Worm (Caenorhabditis elegans) whole organism, late embryonic: ENCODE measurements around the gene cup-14.

ENCODE experiments used
- ama-1 ChIP-seq: fragments of 150-350 bp; optimal IDR thresholded peaks from 2 replicates; lab custom pipeline; 2014
- ceh-6 ChIP-seq: fragments of 200-800 bp; sonication (Bioruptor generic); optimal IDR thresholded peaks from 2 replicates; lab custom pipeline; 2018; ENCODE audit warnings: mild to moderate bottlenecking, missing genetic modification characterization, missing compliant biosample characterization
- dmd-4 ChIP-seq: sonication (generic microtip); optimal IDR thresholded peaks from 2 replicates; lab custom pipeline; 2016; ENCODE audit warnings: borderline replicate concordance, missing genetic modification characterization, missing compliant biosample characterization
- fkh-10 ChIP-seq: fragments of 150-350 bp; optimal IDR thresholded peaks from 2 replicates; lab custom pipeline; 2014; ENCODE audit warnings: missing biosample characterization, missing genetic modification reagents, missing genetic modification characterization
- hlh-6 ChIP-seq: sonication (generic microtip); optimal IDR thresholded peaks from 2 replicates; lab custom pipeline; 2016; ENCODE audit warnings: missing genotype, missing genetic modification characterization, missing compliant biosample characterization
- sox-4 ChIP-seq: sonication (generic microtip); optimal IDR thresholded peaks from 2 replicates; lab custom pipeline; 2017; ENCODE audit warnings: mild to moderate bottlenecking, missing genetic modification characterization, inconsistent platforms, missing compliant biosample characterization

DNA sequence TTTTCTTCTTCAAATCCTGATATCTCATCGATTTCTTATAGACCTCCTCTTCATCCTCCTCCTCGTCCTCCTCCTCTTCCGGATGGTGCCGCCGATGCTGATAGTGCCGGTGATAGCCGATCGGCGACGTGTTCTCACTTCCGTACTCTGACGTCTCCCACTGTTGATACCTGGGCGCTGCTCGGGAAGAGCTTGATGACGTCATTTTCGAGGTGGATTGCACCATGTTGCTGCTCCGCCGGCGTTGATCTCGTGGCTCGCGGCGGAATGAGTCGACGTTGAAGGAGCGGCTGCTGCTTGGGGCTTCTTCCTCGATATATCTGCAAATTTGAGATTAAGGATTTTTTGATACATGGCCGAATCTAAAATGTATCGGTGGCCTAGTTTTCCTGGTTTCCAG lies 33.6 kb downstream of the cup-14 start:
- TF ChIP-seq sox-4 (no peak), hlh-6 (tag; lab: Kevin White, UChicago) (no peak), ceh-6 (no peak), dmd-4 (tag; lab: Kevin White, UChicago) (no peak), fkh-10 (GFP tag; lab: Kevin White, UChicago) (no peak), ama-1 (no peak)
